Worm (Caenorhabditis elegans): ENCODE data around the gene C55A1.11.
"Not testable (repeated sequence)": the region's sequence is repeated elsewhere in the genome, so short reads cannot be mapped to it uniquely, and the experiment has no call there.

The C55A1.11 gene

ce11 chrV:15643192-15643591 lies 17.5 kb downstream of the C55A1.11 start, which contains the start of gene C55A1.4:
Gene C55A1.4, minus strand, starts transcription at chrV:15643292.
- TF ChIP-seq pat-9, pha-2, sdc-2 (tag; optimal IDR thresholded peaks at IDR 0.05): not testable (repeated sequence)

DNA sequence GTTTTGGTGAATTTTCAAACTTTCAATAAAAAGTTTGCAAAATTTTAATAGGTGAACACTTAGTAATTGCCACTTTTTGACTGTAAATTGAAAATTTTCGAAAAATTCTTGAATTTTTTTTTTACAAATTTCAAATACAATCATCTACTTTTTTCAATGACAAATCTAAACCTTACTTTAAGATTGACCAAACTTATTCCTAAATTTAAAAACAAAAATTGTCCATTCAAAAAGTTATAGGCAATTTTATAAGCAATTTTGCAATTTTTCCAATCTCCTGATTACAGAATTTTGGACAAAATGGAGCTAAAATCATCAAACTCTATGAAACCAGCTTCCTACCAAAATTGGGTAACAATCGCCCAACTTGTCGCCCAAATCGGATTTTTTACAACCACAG lies 18.9 kb downstream of the C55A1.11 start, which contains the start of gene str-23:
Gene str-23, plus strand, starts transcription at position 301 of the 400 bp plus-strand sequence.
- TF ChIP-seq sox-2 (GFP tag; IDR thresholded peaks at IDR 0.05) (no peak), pag-3 (tag; optimal IDR thresholded peaks at IDR 0.05; ENCODE audit: borderline replicate concordance) (no peak), hlh-6 (tag; optimal IDR thresholded peaks at IDR 0.05) (no peak), K02D7.2 (tag; optimal IDR thresholded peaks at IDR 0.05) (no peak)

- not testable (repeated sequence) for TF ChIP-seq ceh-9, Y22D7AL.16, dve-1 (tag; optimal IDR thresholded peaks at IDR 0.05)
Measured at ce11 chrV:15647536-15648085, 21.9 kb downstream of the C55A1.11 start, which contains the start of the genes C55A1.7 and C55A1.6. Gene C55A1.7, minus strand, starts transcription at chrV:15647636. Gene C55A1.6, plus strand, starts transcription at chrV:15648035.

DNA sequence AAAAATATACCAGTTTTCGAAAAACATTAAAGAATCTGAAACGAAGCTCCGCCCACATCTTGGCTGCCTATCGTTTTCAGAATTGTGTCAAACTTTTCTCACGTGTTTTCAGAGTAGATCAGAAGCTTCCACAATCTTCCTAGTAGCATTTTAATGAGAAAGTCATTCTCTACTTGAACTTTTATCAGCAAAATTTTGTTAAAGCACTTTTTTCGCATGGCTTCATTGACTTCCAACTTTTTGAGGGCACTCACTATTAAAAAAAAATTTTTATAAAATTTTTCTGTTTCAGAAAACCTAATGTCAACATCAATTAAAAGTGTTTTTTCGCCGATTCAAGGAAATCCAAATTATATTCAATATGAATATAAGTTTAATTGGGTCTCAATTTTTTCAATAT lies 24.5 kb downstream of the C55A1.11 start, which contains the start of gene sru-42:
Gene sru-42, plus strand, starts transcription at position 301 of the 400 bp plus-strand sequence.
- TF ChIP-seq ets-4 (tag; optimal IDR thresholded peaks at IDR 0.05) (no peak), che-1 (tag; optimal IDR thresholded peaks at IDR 0.05) (no peak), ceh-24 (tag; optimal IDR thresholded peaks at IDR 0.05) (no peak), ceh-6 (GFP tag; optimal IDR thresholded peaks at IDR 0.05) (no peak), pha-2 (tag; optimal IDR thresholded peaks at IDR 0.05) (no peak), pha-4 (tag; optimal IDR thresholded peaks at IDR 0.05) (no peak), fax-1 (tag; optimal IDR thresholded peaks at IDR 0.05) (no peak), ceh-9 (tag; optimal IDR thresholded peaks at IDR 0.05) (no peak), ref-2 (tag; optimal IDR thresholded peaks at IDR 0.05) (no peak), unc-3 (GFP tag; conservative IDR thresholded peaks at IDR 0.05) (no peak), unc-3 (tag; optimal IDR thresholded peaks at IDR 0.05) (no peak), zip-5 (tag; optimal IDR thresholded peaks at IDR 0.05) (no peak), hlh-30 (tag; optimal IDR thresholded peaks at IDR 0.05; ENCODE audit: insufficient read depth) (no peak), K02D7.2 (tag; optimal IDR thresholded peaks at IDR 0.05) (no peak), fkh-6 (tag; optimal IDR thresholded peaks at IDR 0.05) (no peak)

- TF ChIP-seq pqm-1 (tag; optimal IDR thresholded peaks at IDR 0.05) (no peak), ceh-19 (GFP tag; optimal IDR thresholded peaks at IDR 0.05) (no peak), ref-2 (tag; optimal IDR thresholded peaks at IDR 0.05) (no peak), ceh-9 (tag; optimal IDR thresholded peaks at IDR 0.05) (no peak)
Measured at ce11 chrV:15652147-15652546, 26.5 kb downstream of the C55A1.11 start.

ce11 chrV:15654124-15654523 lies 28.5 kb downstream of the C55A1.11 start, which contains the start of gene F53E4.2:
Gene F53E4.2, plus strand, starts transcription at chrV:15654424.
- TF ChIP-seq ets-4 (tag; optimal IDR thresholded peaks at IDR 0.05) (no peak), npax-4 (tag; optimal IDR thresholded peaks at IDR 0.05) (no peak), fkh-10 (GFP tag; optimal IDR thresholded peaks at IDR 0.05) (no peak), hlh-8 (tag; optimal IDR thresholded peaks at IDR 0.05) (no peak), ceh-2 (tag; optimal IDR thresholded peaks at IDR 0.05) (no peak), sox-2 (GFP tag; IDR thresholded peaks at IDR 0.05) (no peak), lim-6 (tag; optimal IDR thresholded peaks at IDR 0.05) (no peak), odd-2 (tag; optimal IDR thresholded peaks at IDR 0.05) (no peak), pha-2 (tag; optimal IDR thresholded peaks at IDR 0.05) (no peak), nhr-232 (tag; optimal IDR thresholded peaks at IDR 0.05) (no peak), ceh-22 (tag; optimal IDR thresholded peaks at IDR 0.05) (no peak), nfya-1 (tag; optimal IDR thresholded peaks at IDR 0.05) (no peak), ref-2 (tag; optimal IDR thresholded peaks at IDR 0.05) (no peak), madf-2 (tag; optimal IDR thresholded peaks at IDR 0.05) (no peak), pqm-1 (tag; optimal IDR thresholded peaks at IDR 0.05) (no peak), eyg-1 (tag; optimal IDR thresholded peaks at IDR 0.05) (no peak), elt-4 (tag; optimal IDR thresholded peaks at IDR 0.05) (no peak), syd-9 (tag; optimal IDR thresholded peaks at IDR 0.05) (no peak), lin-11 (tag; optimal IDR thresholded peaks at IDR 0.05) (no peak)

Data from whole organism, late embryonic.